2 fruit fly cellular contexts compared by ENCODE assay signal in genomic region chr3L:14326267-14326666, dm6.
TF ChIP-seq lines count a peak whose summit lies in the region.

No protein-coding gene starts in this region.

- no peak for TF ChIP-seq CTCF in whole organism, embryonic (GFP tag; optimal IDR thresholded peaks at IDR 0.05; lab: Kevin White, UChicago)

TF ChIP-seq in whole organism, adult, 20 proteins besides CTCF, POLR2A, EP300 and RAD21:
- TF ChIP-seq Hr96 (GFP tag; optimal IDR thresholded peaks at IDR 0.05; lab: Kevin White, UChicago) (no peak), CG11617 (GFP tag; optimal IDR thresholded peaks at IDR 0.05; lab: Kevin White, UChicago) (no peak), cnc (optimal IDR thresholded peaks at IDR 0.05; lab: Kevin White, UChicago) (no peak), CG7045 (GFP tag; optimal IDR thresholded peaks at IDR 0.05; lab: Kevin White, UChicago) (no peak), ovo (GFP tag; optimal IDR thresholded peaks at IDR 0.05; lab: Kevin White, UChicago) (no peak), kay (GFP tag; lab: Kevin White, UChicago; ENCODE audit: borderline replicate concordance) (peak; percentile 54), CG1620 (GFP tag; optimal IDR thresholded peaks at IDR 0.05; lab: Kevin White, UChicago) (no peak), Clk (GFP tag; optimal IDR thresholded peaks at IDR 0.05; lab: Kevin White, UChicago) (no peak)

TF ChIP-seq in whole organism, embryonic, 481 proteins besides CTCF, POLR2A, EP300 and RAD21:
- TF ChIP-seq pros (GFP tag; optimal IDR thresholded peaks at IDR 0.05; lab: Kevin White, UChicago), result peak; percentile 69
- peak; percentile 10 for TF ChIP-seq scrt (GFP tag; optimal IDR thresholded peaks at IDR 0.05; lab: Kevin White, UChicago)
- TF ChIP-seq Oaz (GFP tag; IDR thresholded peaks at IDR 0.05; lab: Robert Waterston, UW), result no peak

Comparison
In these comparisons a context has a peak if more than half of its experiments do, and no peak if none do; other contexts are left out.
1. Of the 1 proteins assayed by ChIP-seq in both whole organism, embryonic and whole organism, adult: peak only in whole organism, embryonic: none; only in whole organism, adult: kay; in both: none; in neither: 0.